Worm (Caenorhabditis elegans) whole organism, young adult: ENCODE data around the gene nhr-204.

Experiments used
- B0035.1 ChIP-seq: sonication (generic microtip); optimal IDR thresholded peaks from 2 replicates; lab custom pipeline; 2016; ENCODE audit warnings: missing genetic modification characterization, mild to moderate bottlenecking, missing compliant biosample characterization, missing genotype, missing genetic modification reagents
- B0336.3 ChIP-seq: fragments of 200-800 bp; sonication (Bioruptor generic); IDR thresholded peaks from 2 replicates; pipeline ENCODE4 v1.3.6; 2022; ENCODE audit warnings: missing genetic modification characterization, missing compliant biosample characterization
- F22D6.2 ChIP-seq: sonication (generic microtip); optimal IDR thresholded peaks from 2 replicates; lab custom pipeline; 2016; ENCODE audit warnings: mild to moderate bottlenecking, missing genetic modification characterization, missing compliant biosample characterization
- F23B12.7 ChIP-seq: sonication (generic microtip); optimal IDR thresholded peaks from 2 replicates; lab custom pipeline; 2017; ENCODE audit warnings: missing genetic modification characterization, mild to moderate bottlenecking, missing compliant biosample characterization, antibody characterized with exemption, moderate library complexity; ENCODE audit not compliant: insufficient read depth
- F52B5.7 ChIP-seq: sonication (generic microtip); optimal IDR thresholded peaks from 2 replicates; lab custom pipeline; 2016; ENCODE audit warnings: mild to moderate bottlenecking, missing genetic modification characterization, missing compliant biosample characterization
- F55B11.4 ChIP-seq: sonication (generic microtip); optimal IDR thresholded peaks from 2 replicates; lab custom pipeline; 2016; ENCODE audit warnings: missing compliant biosample characterization, missing genetic modification characterization, borderline replicate concordance; ENCODE audit not compliant: insufficient read depth
- F57A8.1 ChIP-seq: fragments of 200-800 bp; sonication (Bioruptor generic); optimal IDR thresholded peaks from 2 replicates; lab custom pipeline; 2018; ENCODE audit warnings: mild to moderate bottlenecking, missing genetic modification characterization, moderate library complexity, missing compliant biosample characterization
- T07F8.4 ChIP-seq: sonication (generic microtip); optimal IDR thresholded peaks from 2 replicates; lab custom pipeline; 2016; ENCODE audit warnings: mild to moderate bottlenecking, missing genetic modification characterization, moderate library complexity, missing compliant biosample characterization
- Y79H2A.3 ChIP-seq: fragments of 200-800 bp; sonication (Bioruptor generic); conservative IDR thresholded peaks from 2 replicates; pipeline ENCODE4 v1.3.6; 2022; ENCODE audit warnings: missing genetic modification reagents, missing genetic modification characterization, missing compliant biosample characterization
- akir-1 ChIP-seq: fragments of 200-800 bp; sonication (Bioruptor generic); optimal IDR thresholded peaks from 2 replicates; lab custom pipeline; 2018; ENCODE audit warnings: mild to moderate bottlenecking, missing genetic modification characterization, moderate library complexity, missing compliant biosample characterization
- aptf-2 ChIP-seq: fragments of 200-800 bp; sonication (Bioruptor generic); conservative IDR thresholded peaks from 2 replicates; pipeline ENCODE4 v1.3.6; 2022; ENCODE audit warnings: missing genetic modification reagents, missing genetic modification characterization, missing compliant biosample characterization
- aptf-3 ChIP-seq: fragments of 200-800 bp; sonication (Bioruptor generic); IDR thresholded peaks from 2 replicates; pipeline ENCODE4 v1.3.6; 2022; ENCODE audit warnings: missing genetic modification characterization, missing compliant biosample characterization
- athp-1 ChIP-seq: sonication (generic microtip); optimal IDR thresholded peaks from 2 replicates; lab custom pipeline; 2017; ENCODE audit warnings: mild to moderate bottlenecking, missing genetic modification characterization, missing compliant biosample characterization
- attf-5 ChIP-seq: fragments of 200-800 bp; sonication (Bioruptor generic); optimal IDR thresholded peaks from 2 replicates; lab custom pipeline; 2018; ENCODE audit warnings: mild to moderate bottlenecking, missing genetic modification characterization, missing compliant biosample characterization
- attf-6 ChIP-seq: fragments of 200-800 bp; sonication (Bioruptor generic); IDR thresholded peaks from 2 replicates; pipeline ENCODE4 v1.3.6; 2022; ENCODE audit warnings: missing genetic modification reagents, missing genetic modification characterization, missing compliant biosample characterization
- bed-2 ChIP-seq: fragments of 200-800 bp; sonication (Bioruptor generic); IDR thresholded peaks from 2 replicates; pipeline ENCODE4 v1.3.6; 2022; ENCODE audit warnings: missing genetic modification reagents, missing genetic modification characterization, missing compliant biosample characterization
- ceh-100 ChIP-seq: fragments of 200-800 bp; sonication (Bioruptor generic); IDR thresholded peaks from 2 replicates; pipeline ENCODE4 v1.3.6; 2022; ENCODE audit warnings: missing genetic modification reagents, missing genetic modification characterization, missing compliant biosample characterization
- ceh-27 ChIP-seq: fragments of 200-800 bp; sonication (Bioruptor generic); optimal IDR thresholded peaks from 2 replicates; lab custom pipeline; 2018; ENCODE audit warnings: mild to moderate bottlenecking, missing genetic modification characterization, moderate library complexity, missing compliant biosample characterization
- ceh-58 ChIP-seq: fragments of 200-800 bp; sonication (Bioruptor generic); IDR thresholded peaks from 2 replicates; pipeline ENCODE4 v1.3.6; 2022; ENCODE audit warnings: missing genetic modification characterization, missing compliant biosample characterization
- ceh-91 ChIP-seq: fragments of 200-800 bp; sonication (Bioruptor generic); IDR thresholded peaks from 2 replicates; pipeline ENCODE4 v1.3.6; 2022; ENCODE audit warnings: missing genetic modification reagents, missing genetic modification characterization, missing compliant biosample characterization
- dox-1 ChIP-seq: fragments of 200-800 bp; sonication (Bioruptor generic); IDR thresholded peaks from 2 replicates; pipeline ENCODE4 v1.3.6; 2022; ENCODE audit warnings: missing genetic modification reagents, missing genetic modification characterization, missing compliant biosample characterization
- ekl-4 ChIP-seq: fragments of 200-800 bp; sonication (Bioruptor generic); IDR thresholded peaks from 2 replicates; pipeline ENCODE4 v1.3.6; 2022; ENCODE audit warnings: missing genetic modification reagents, missing genetic modification characterization, missing compliant biosample characterization
- fkh-3 ChIP-seq: sonication (generic microtip); optimal IDR thresholded peaks from 2 replicates; lab custom pipeline; 2016; ENCODE audit warnings: mild to moderate bottlenecking, missing genetic modification characterization, missing compliant biosample characterization
- gei-17 ChIP-seq: fragments of 200-800 bp; sonication (Bioruptor generic); optimal IDR thresholded peaks from 2 replicates; lab custom pipeline; 2018; ENCODE audit warnings: mild to moderate bottlenecking, missing genetic modification characterization, missing compliant biosample characterization
- hrde-1 ChIP-seq: sonication (generic microtip); optimal IDR thresholded peaks from 2 replicates; lab custom pipeline; 2016; ENCODE audit warnings: missing genetic modification characterization, mild to moderate bottlenecking, missing compliant biosample characterization, moderate library complexity, missing genotype, missing genetic modification reagents, borderline replicate concordance
- let-526 ChIP-seq: fragments of 200-800 bp; sonication (Bioruptor generic); IDR thresholded peaks from 2 replicates; pipeline ENCODE4 v1.3.6; 2022; ENCODE audit warnings: missing genetic modification reagents, missing genetic modification characterization, missing compliant biosample characterization
- lin-35 ChIP-seq, 3 experiments: fragments of 150-350 bp in 2 of 3; sonication (generic microtip) in 1 of 3; optimal IDR thresholded peaks; 2 replicates each; lab custom pipeline; 2014 to 2018; ENCODE audit warnings: missing biosample characterization in 3 of 3, missing genetic modification characterization in 3 of 3, missing genetic modification reagents in 3 of 3
- mel-28 ChIP-seq: sonication (generic microtip); optimal IDR thresholded peaks from 2 replicates; lab custom pipeline; 2016; ENCODE audit warnings: borderline replicate concordance, mild to moderate bottlenecking, missing genetic modification characterization, missing compliant biosample characterization
- nhr-120 ChIP-seq: fragments of 200-800 bp; sonication (Bioruptor generic); IDR thresholded peaks from 2 replicates; pipeline ENCODE4 v1.3.6; 2022; ENCODE audit warnings: missing genetic modification characterization, missing compliant biosample characterization
- nhr-80 ChIP-seq: sonication (generic microtip); optimal IDR thresholded peaks from 2 replicates; lab custom pipeline; 2016; ENCODE audit warnings: missing genetic modification characterization, missing compliant biosample characterization
- nhr-90 ChIP-seq: sonication (generic microtip); optimal IDR thresholded peaks from 2 replicates; lab custom pipeline; 2016; ENCODE audit warnings: missing genotype, mild to moderate bottlenecking, missing genetic modification characterization, missing compliant biosample characterization
- pha-4 ChIP-seq: fragments of 150-350 bp; sonication (generic microtip); optimal IDR thresholded peaks from 2 replicates; lab custom pipeline; 2014; ENCODE audit warnings: missing biosample characterization, missing genetic modification reagents, missing genetic modification characterization
- rec-8 ChIP-seq, 2 experiments: sonication (generic microtip); optimal IDR thresholded peaks; 2 replicates each; lab custom pipeline; 2016; ENCODE audit warnings: mild to moderate bottlenecking in 2 of 2, missing genetic modification characterization in 2 of 2, missing genetic modification reagents in 2 of 2, missing genotype in 2 of 2, missing biosample characterization in 1 of 2, missing compliant biosample characterization in 1 of 2, moderate library complexity in 1 of 2
- repo-1 ChIP-seq: sonication (generic microtip); optimal IDR thresholded peaks from 2 replicates; lab custom pipeline; 2017; ENCODE audit warnings: mild to moderate bottlenecking, missing genetic modification characterization, missing compliant biosample characterization
- rpc-1 ChIP-seq, 2 experiments: fragments of 150-350 bp in 1 of 2; sonication (generic microtip) in 1 of 2; optimal IDR thresholded peaks; 2 replicates each; lab custom pipeline; 2014 to 2018; ENCODE audit warnings: missing biosample characterization in 1 of 2, missing genetic modification characterization in 1 of 2, missing genetic modification reagents in 1 of 2, missing genotype in 1 of 2
- sea-2 ChIP-seq: fragments of 200-800 bp; sonication (Bioruptor generic); IDR thresholded peaks from 2 replicates; pipeline ENCODE4 v1.3.6; 2022; ENCODE audit warnings: missing genetic modification characterization, missing compliant biosample characterization
- snpc-1.3 ChIP-seq: sonication (generic microtip); optimal IDR thresholded peaks from 2 replicates; lab custom pipeline; 2017; ENCODE audit warnings: missing genetic modification characterization, mild to moderate bottlenecking, missing compliant biosample characterization, antibody characterized with exemption, moderate library complexity, missing genotype, missing genetic modification reagents; ENCODE audit not compliant: insufficient read depth
- snpc-4 ChIP-seq, 5 experiments: fragments of 150-350 bp in 1 of 5; sonication (generic microtip) in 4 of 5; optimal IDR thresholded peaks; 2 replicates each; lab custom pipeline; 2014 to 2018; ENCODE audit warnings: missing genetic modification characterization in 5 of 5, missing biosample characterization in 3 of 5, antibody characterized with exemption in 2 of 5, mild to moderate bottlenecking in 2 of 5, missing compliant biosample characterization in 2 of 5, missing genotype in 2 of 5, moderate library complexity in 2 of 5, missing genetic modification reagents in 1 of 5
- somi-1 ChIP-seq: fragments of 200-800 bp; sonication (Bioruptor generic); optimal IDR thresholded peaks from 2 replicates; lab custom pipeline; 2018; ENCODE audit warnings: mild to moderate bottlenecking, missing genetic modification characterization, missing compliant biosample characterization
- tbp1 ChIP-seq: fragments of 200-800 bp; sonication (Bioruptor generic); optimal IDR thresholded peaks from 2 replicates; lab custom pipeline; 2018; ENCODE audit warnings: mild to moderate bottlenecking, missing genetic modification characterization, missing compliant biosample characterization
- unc-62 ChIP-seq: fragments of 150-350 bp; optimal IDR thresholded peaks from 2 replicates; lab custom pipeline; 2014; ENCODE audit warnings: missing biosample characterization, missing genetic modification reagents, missing genetic modification characterization
- xnd-1 ChIP-seq: sonication (generic microtip); optimal IDR thresholded peaks from 2 replicates; lab custom pipeline; 2016; ENCODE audit warnings: missing genotype, missing genetic modification reagents, missing genetic modification characterization, missing compliant biosample characterization
- zim-3 ChIP-seq: sonication (generic microtip); optimal IDR thresholded peaks from 2 replicates; lab custom pipeline; 2017; ENCODE audit warnings: mild to moderate bottlenecking, missing genetic modification characterization, moderate library complexity, missing compliant biosample characterization
- ztf-22 ChIP-seq: fragments of 200-800 bp; sonication (Bioruptor generic); optimal IDR thresholded peaks from 2 replicates; lab custom pipeline; 2018; ENCODE audit warnings: mild to moderate bottlenecking, missing genetic modification characterization, moderate library complexity, missing compliant biosample characterization
- ztf-28 ChIP-seq: fragments of 200-800 bp; sonication (Bioruptor generic); IDR thresholded peaks from 2 replicates; pipeline ENCODE4 v1.3.6; 2022; ENCODE audit warnings: missing genetic modification reagents, missing genetic modification characterization, missing compliant biosample characterization

The nhr-204 gene

DNA sequence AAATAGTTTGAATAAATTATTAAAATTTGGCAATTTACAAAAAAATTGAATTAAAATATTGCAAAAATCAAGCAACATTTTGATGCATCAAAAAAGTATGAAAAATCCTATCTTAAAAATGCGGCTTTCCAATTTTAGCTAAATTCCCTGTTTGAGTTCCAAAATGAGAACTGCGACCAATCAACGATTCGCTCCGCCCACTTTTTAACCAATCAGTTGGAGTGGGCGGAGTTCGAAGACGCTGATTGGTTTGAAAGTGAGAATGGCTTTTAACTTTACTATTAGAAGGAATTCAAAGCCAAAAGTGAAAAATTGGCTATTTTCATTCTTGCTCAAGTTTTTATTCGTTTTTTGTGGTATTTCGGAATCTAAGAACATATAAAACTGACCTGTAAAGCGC lies 11.1 kb downstream of the nhr-204 start:
- no peak for TF ChIP-seq somi-1 (GFP tag; lab: Kevin White, UChicago)
- TF ChIP-seq attf-6: no peak
- TF ChIP-seq F52B5.7 (tag; lab: Kevin White, UChicago): no peak
- no peak for TF ChIP-seq mel-28 (tag; lab: Kevin White, UChicago)
- TF ChIP-seq F55B11.4: no peak
- no peak for TF ChIP-seq T07F8.4
- TF ChIP-seq ceh-100 (GFP tag; lab: Robert Waterston, UW): no peak
- no peak for TF ChIP-seq snpc-1.3 (tag; lab: Kevin White, UChicago)
- TF ChIP-seq snpc-4 (GFP tag; optimal IDR thresholded peaks at IDR 0.05; lab: Kevin White, UChicago): no peak
- TF ChIP-seq snpc-4 (tag; optimal IDR thresholded peaks at IDR 0.05; lab: Kevin White, UChicago): no peak
- TF ChIP-seq ekl-4 (GFP tag; lab: Robert Waterston, UW): no peak
- no peak for TF ChIP-seq pha-4 (tag; lab: Kevin White, UChicago)
- no peak for TF ChIP-seq bed-2 (GFP tag; lab: Robert Waterston, UW)
- TF ChIP-seq aptf-2 (GFP tag; lab: Robert Waterston, UW): no peak
- no peak for TF ChIP-seq hrde-1
- no peak for TF ChIP-seq F57A8.1 (GFP tag; lab: Kevin White, UChicago)
- TF ChIP-seq ztf-28 (GFP tag; lab: Robert Waterston, UW): no peak

DNA sequence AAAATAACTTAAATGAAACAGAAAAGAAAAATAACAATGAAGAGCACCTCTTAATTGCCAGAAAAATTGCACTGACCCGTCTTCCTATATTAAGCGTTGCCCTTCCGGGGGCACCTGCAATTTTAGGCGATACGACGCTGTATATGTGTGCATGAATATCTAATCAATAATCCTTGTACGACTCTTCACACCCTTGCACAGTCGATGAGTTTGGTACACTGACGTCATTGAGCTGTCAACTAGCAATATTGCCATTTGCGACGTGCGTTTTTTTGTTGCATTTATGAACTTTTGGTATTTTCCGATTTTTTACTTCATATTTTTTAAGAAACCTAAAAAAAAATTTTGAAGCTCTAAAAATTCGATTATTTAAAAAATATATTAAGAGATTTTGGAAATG lies 12.5 kb downstream of the nhr-204 start, which contains the start of gene kin-34:
Gene kin-34, minus strand, starts transcription at position 101 of the 400 bp plus-strand sequence.
- TF ChIP-seq rec-8 (tag; optimal IDR thresholded peaks at IDR 0.05; lab: Kevin White, UChicago) (no peak), unc-62 (GFP tag; lab: Kevin White, UChicago) (no peak), B0336.3 (GFP tag; lab: Robert Waterston, UW) (no peak), rpc-1 (optimal IDR thresholded peaks at IDR 0.05; lab: Kevin White, UChicago) (no peak), rpc-1 (tag; optimal IDR thresholded peaks at IDR 0.05; lab: Kevin White, UChicago) (no peak), pha-4 (tag; lab: Kevin White, UChicago) (no peak), fkh-3 (tag; lab: Kevin White, UChicago) (no peak), xnd-1 (no peak), F23B12.7 (tag; lab: Kevin White, UChicago) (no peak), ceh-100 (GFP tag; lab: Robert Waterston, UW) (no peak), repo-1 (tag; lab: Kevin White, UChicago) (no peak), F52B5.7 (tag; lab: Kevin White, UChicago) (no peak), ztf-22 (GFP tag; lab: Kevin White, UChicago) (no peak), T07F8.4 (no peak), nhr-80 (tag; lab: Kevin White, UChicago) (no peak), athp-1 (no peak), akir-1 (no peak), F57A8.1 (GFP tag; lab: Kevin White, UChicago) (no peak), B0035.1 (tag; lab: Kevin White, UChicago) (no peak), F22D6.2 (tag; lab: Kevin White, UChicago) (no peak), Y79H2A.3 (GFP tag; lab: Robert Waterston, UW) (no peak)

- no peak for TF ChIP-seq zim-3 (tag; lab: Kevin White, UChicago)
- no peak for TF ChIP-seq tbp1
- TF ChIP-seq F52B5.7 (tag; lab: Kevin White, UChicago): no peak
- no peak for TF ChIP-seq attf-5 (GFP tag; lab: Kevin White, UChicago)
- TF ChIP-seq let-526 (GFP tag; lab: Robert Waterston, UW): no peak
- TF ChIP-seq nhr-90 (tag; lab: Kevin White, UChicago): no peak
- no peak for TF ChIP-seq lin-35 (GFP tag; optimal IDR thresholded peaks at IDR 0.05; lab: Kevin White, UChicago)
- TF ChIP-seq nhr-120: no peak
- TF ChIP-seq attf-6: no peak
- TF ChIP-seq dox-1: no peak
- TF ChIP-seq aptf-3 (GFP tag; lab: Robert Waterston, UW): no peak
- no peak for TF ChIP-seq ceh-58 (GFP tag; lab: Robert Waterston, UW)
- no peak for TF ChIP-seq B0336.3 (GFP tag; lab: Robert Waterston, UW)
- TF ChIP-seq sea-2 (GFP tag; lab: Robert Waterston, UW): no peak
- no peak for TF ChIP-seq gei-17
- TF ChIP-seq ceh-91: no peak
- TF ChIP-seq ceh-27: no peak
- no peak for TF ChIP-seq ztf-28 (GFP tag; lab: Robert Waterston, UW)
These were observed 16.1 kb downstream of the nhr-204 start, which contains the start of gene R02C2.7 for ce11 chrV:242518-242917. R02C2.7 (minus strand) TSS chrV:242618.
